Worm (Caenorhabditis elegans): ENCODE measurements around the gene F23B12.1.

- TF ChIP-seq ceh-18 (tag; optimal IDR thresholded peaks at IDR 0.05) (peak; percentile 16), ceh-14 (tag; optimal IDR thresholded peaks at IDR 0.05) (peak; percentile 22), che-1 (tag; optimal IDR thresholded peaks at IDR 0.05) (no peak), elt-2 (tag; optimal IDR thresholded peaks at IDR 0.05) (peak; percentile 56), hlh-6 (tag; optimal IDR thresholded peaks at IDR 0.05) (no peak), sox-4 (tag; optimal IDR thresholded peaks at IDR 0.05) (no peak), lin-11 (tag; optimal IDR thresholded peaks at IDR 0.05) (no peak), fkh-6 (tag; optimal IDR thresholded peaks at IDR 0.05) (no peak), pha-4 (tag; optimal IDR thresholded peaks at IDR 0.05) (no peak), fkh-10 (GFP tag; optimal IDR thresholded peaks at IDR 0.05) (no peak), Y22D7AL.16 (tag; optimal IDR thresholded peaks at IDR 0.05) (no peak)
Measured at ce11 chrV:14423268-14423667, 5.7 kb upstream of the F23B12.1 start, which contains the start of gene rpoa-12.

Data from whole organism, late embryonic.